Fruit fly (Drosophila melanogaster) whole organism, embryonic: ENCODE results near the gene Men.

ENCODE experiments used
- ATbp ChIP-seq: fragments of 200-800 bp; sonication (Bioruptor generic); optimal IDR thresholded peaks from 2 replicates; lab custom pipeline; 2017; ENCODE audit warnings: missing biosample characterization, mild to moderate bottlenecking, missing genetic modification characterization, missing genetic modification reagents
- C15 ChIP-seq: fragments of 200-800 bp; sonication (Bioruptor generic); IDR thresholded peaks from 3 replicates; pipeline ENCODE4 v1.3.6; 2022; ENCODE audit warnings: missing biosample characterization, missing genetic modification characterization
- CG11085 ChIP-seq: fragments of 200-800 bp; sonication (Bioruptor generic); IDR thresholded peaks from 2 replicates; pipeline ENCODE4 v1.3.6; 2022; ENCODE audit warnings: missing biosample characterization, missing genetic modification characterization
- CG11695 ChIP-seq: fragments of 200-800 bp; sonication (Bioruptor generic); IDR thresholded peaks from 3 replicates; pipeline ENCODE4 v1.3.6; 2022; ENCODE audit warnings: missing biosample characterization, missing genetic modification characterization
- CG12236 ChIP-seq: fragments of 200-800 bp; sonication (Bioruptor generic); optimal IDR thresholded peaks from 2 replicates; lab custom pipeline; 2016; ENCODE audit warnings: missing biosample characterization, missing genetic modification characterization
- CG12744 ChIP-seq: fragments of 200-800 bp; sonication (Bioruptor generic); optimal IDR thresholded peaks from 2 replicates; lab custom pipeline; 2016; ENCODE audit warnings: missing biosample characterization, missing genetic modification characterization
- CG12942 ChIP-seq: fragments of 200-800 bp; sonication (Bioruptor generic); optimal IDR thresholded peaks from 3 replicates; lab custom pipeline; 2016; ENCODE audit warnings: missing biosample characterization, missing genetic modification characterization
- CG13894 ChIP-seq: fragments of 200-800 bp; sonication (Bioruptor generic); optimal IDR thresholded peaks from 3 replicates; lab custom pipeline; 2018; ENCODE audit warnings: missing biosample characterization, mild to moderate bottlenecking, missing genetic modification characterization, moderate library complexity
- CG15269 ChIP-seq: fragments of 200-800 bp; sonication (Bioruptor generic); optimal IDR thresholded peaks from 2 replicates; lab custom pipeline; 2018; ENCODE audit warnings: missing biosample characterization, mild to moderate bottlenecking, missing genetic modification characterization, moderate library complexity
- CG17328 ChIP-seq: fragments of 200-800 bp; sonication (Bioruptor generic); IDR thresholded peaks from 2 replicates; pipeline ENCODE4 v1.3.6; 2022; ENCODE audit warnings: missing biosample characterization, missing genetic modification characterization
- CG17912 ChIP-seq: fragments of 200-800 bp; sonication (Bioruptor generic); optimal IDR thresholded peaks from 2 replicates; lab custom pipeline; 2018; ENCODE audit warnings: missing biosample characterization, mild to moderate bottlenecking, missing genetic modification characterization
- CG2199 ChIP-seq: fragments of 200-800 bp; sonication (Bioruptor generic); IDR thresholded peaks from 3 replicates; pipeline ENCODE4 v1.3.6; 2022; ENCODE audit warnings: missing biosample characterization, missing genetic modification characterization
- CG2889 ChIP-seq: fragments of 200-800 bp; sonication (Bioruptor generic); IDR thresholded peaks from 3 replicates; pipeline ENCODE4 v1.3.6; 2022; ENCODE audit warnings: missing biosample characterization, missing genetic modification characterization
- CG31224 ChIP-seq: fragments of 200-800 bp; sonication (Bioruptor generic); IDR thresholded peaks from 2 replicates; pipeline ENCODE4 v1.3.6; 2022; ENCODE audit warnings: missing biosample characterization, missing genetic modification characterization
- CG32772 ChIP-seq: fragments of 200-800 bp; sonication (Bioruptor generic); IDR thresholded peaks from 2 replicates; pipeline ENCODE4 v1.3.6; 2022; ENCODE audit warnings: missing biosample characterization, missing genetic modification characterization
- CG7556 ChIP-seq: fragments of 200-800 bp; sonication (Bioruptor generic); optimal IDR thresholded peaks from 2 replicates; lab custom pipeline; 2017; ENCODE audit warnings: missing biosample characterization, mild to moderate bottlenecking, missing genetic modification characterization
- CG7786 ChIP-seq: fragments of 200-800 bp; sonication (Bioruptor generic); optimal IDR thresholded peaks from 2 replicates; lab custom pipeline; 2016; ENCODE audit warnings: missing biosample characterization, missing genetic modification characterization
- CG9215 ChIP-seq: fragments of 200-800 bp; sonication (Bioruptor generic); IDR thresholded peaks from 2 replicates; pipeline ENCODE4 v1.3.6; 2022; ENCODE audit warnings: missing biosample characterization, missing genetic modification characterization
- CG9609 ChIP-seq: fragments of 200-800 bp; sonication (Bioruptor generic); optimal IDR thresholded peaks from 3 replicates; lab custom pipeline; 2016; ENCODE audit warnings: missing biosample characterization, missing genetic modification characterization
- Deaf1 ChIP-seq: fragments of 200-800 bp; optimal IDR thresholded peaks from 3 replicates; lab custom pipeline; 2019; ENCODE audit warnings: missing biosample characterization, mild to moderate bottlenecking, missing genetic modification characterization, moderate library complexity
- ERR ChIP-seq: fragments of 200-800 bp; sonication (Bioruptor generic); optimal IDR thresholded peaks from 2 replicates; lab custom pipeline; 2016; ENCODE audit warnings: missing biosample characterization, missing genetic modification characterization
- HLH54F ChIP-seq: fragments of 200-800 bp; sonication (Bioruptor generic); optimal IDR thresholded peaks from 3 replicates; lab custom pipeline; 2016; ENCODE audit warnings: missing biosample characterization, missing genetic modification characterization
- Hey ChIP-seq: fragments of 200-800 bp; sonication (Bioruptor generic); optimal IDR thresholded peaks from 3 replicates; lab custom pipeline; 2018; ENCODE audit warnings: missing biosample characterization, mild to moderate bottlenecking, missing genetic modification characterization
- HmgD ChIP-seq: fragments of 200-800 bp; sonication (Bioruptor generic); optimal IDR thresholded peaks from 3 replicates; lab custom pipeline; 2016; ENCODE audit warnings: missing biosample characterization, missing genetic modification characterization
- Hsf ChIP-seq: fragments of 200-800 bp; sonication (Bioruptor generic); optimal IDR thresholded peaks from 3 replicates; lab custom pipeline; 2016; ENCODE audit warnings: missing biosample characterization, missing genetic modification characterization
- Kr ChIP-seq: fragments of 200-800 bp; sonication (Bioruptor generic); optimal IDR thresholded peaks from 2 replicates; lab custom pipeline; 2017; ENCODE audit warnings: missing biosample characterization, mild to moderate bottlenecking, missing genetic modification characterization
- Med ChIP-seq: fragments of 200-800 bp; sonication (Bioruptor generic); peaks from one replicate; lab custom pipeline; 2016; ENCODE audit warnings: missing biosample characterization, missing genetic modification characterization, mild to moderate bottlenecking, inconsistent platforms, moderate library complexity
- NC2α ChIP-seq: fragments of 200-800 bp; sonication (Bioruptor generic); optimal IDR thresholded peaks from 2 replicates; lab custom pipeline; 2016; ENCODE audit warnings: missing biosample characterization, missing genetic modification characterization
- Xrp1 ChIP-seq: fragments of 200-800 bp; sonication (Bioruptor generic); IDR thresholded peaks from 2 replicates; pipeline ENCODE4 v1.3.6; 2022; ENCODE audit warnings: missing biosample characterization, missing genetic modification characterization
- abd-A ChIP-seq: fragments of 200-800 bp; sonication (Bioruptor generic); optimal IDR thresholded peaks from 3 replicates; lab custom pipeline; 2019; ENCODE audit warnings: missing biosample characterization, mild to moderate bottlenecking, missing genetic modification characterization, moderate library complexity
- ara ChIP-seq: fragments of 200-800 bp; sonication (Bioruptor generic); IDR thresholded peaks from 2 replicates; pipeline ENCODE4 v1.3.6; 2022; ENCODE audit warnings: missing biosample characterization, missing genetic modification characterization
- ash1 ChIP-seq: fragments of 200-800 bp; sonication (Bioruptor generic); optimal IDR thresholded peaks from 2 replicates; lab custom pipeline; 2018; ENCODE audit warnings: missing biosample characterization, mild to moderate bottlenecking, missing genetic modification characterization
- chn ChIP-seq: fragments of 200-800 bp; sonication (Bioruptor generic); optimal IDR thresholded peaks from 2 replicates; lab custom pipeline; 2016; ENCODE audit warnings: missing biosample characterization, missing genetic modification characterization
- crol ChIP-seq: fragments of 200-800 bp; sonication (Bioruptor generic); IDR thresholded peaks from 2 replicates; pipeline ENCODE4 v1.3.6; 2022; ENCODE audit warnings: missing biosample characterization, missing genetic modification characterization
- crp ChIP-seq, 2 experiments: fragments of 200-800 bp; sonication (Bioruptor generic); optimal IDR thresholded peaks; 2 replicates in 1 of 2; 3 replicates in 1 of 2; lab custom pipeline; 2017; ENCODE audit warnings: missing biosample characterization in 2 of 2, missing genetic modification characterization in 2 of 2, mild to moderate bottlenecking in 1 of 2, moderate library complexity in 1 of 2
- da ChIP-seq: fragments of 200-800 bp; sonication (Bioruptor generic); optimal IDR thresholded peaks from 2 replicates; lab custom pipeline; 2016; ENCODE audit warnings: missing biosample characterization, missing genetic modification characterization
- danr ChIP-seq: fragments of 200-800 bp; sonication (Bioruptor generic); IDR thresholded peaks from 2 replicates; pipeline ENCODE4 v1.3.6; 2022; ENCODE audit warnings: missing biosample characterization, missing genetic modification characterization
- ewg ChIP-seq: fragments of 200-800 bp; sonication (Bioruptor generic); optimal IDR thresholded peaks from 3 replicates; lab custom pipeline; 2017; ENCODE audit warnings: mild to moderate bottlenecking, missing biosample characterization, missing genetic modification reagents, missing genetic modification characterization
- fd3F ChIP-seq: fragments of 200-800 bp; sonication (Bioruptor generic); optimal IDR thresholded peaks from 2 replicates; lab custom pipeline; 2018; ENCODE audit warnings: missing biosample characterization, mild to moderate bottlenecking, missing genetic modification characterization, moderate library complexity
- fd64A ChIP-seq: fragments of 200-800 bp; sonication (Bioruptor generic); optimal IDR thresholded peaks from 3 replicates; lab custom pipeline; 2018; ENCODE audit warnings: missing biosample characterization, mild to moderate bottlenecking, missing genetic modification characterization
- gcm ChIP-seq: fragments of 200-800 bp; sonication (Bioruptor generic); optimal IDR thresholded peaks from 2 replicates; lab custom pipeline; 2019; ENCODE audit warnings: missing biosample characterization, mild to moderate bottlenecking, missing genetic modification characterization, moderate library complexity
- gem ChIP-seq: fragments of 200-800 bp; sonication (Bioruptor generic); optimal IDR thresholded peaks from 2 replicates; lab custom pipeline; 2019; ENCODE audit warnings: missing biosample characterization, mild to moderate bottlenecking, missing genetic modification characterization, moderate library complexity
- gt ChIP-seq: fragments of 200-800 bp; sonication (Bioruptor generic); IDR thresholded peaks from 2 replicates; pipeline ENCODE4 v1.3.6; 2022; ENCODE audit warnings: missing biosample characterization, missing genetic modification characterization
- lola ChIP-seq, 3 experiments: fragments of >200 bp in 2 of 3; fragments of 200-800 bp in 1 of 3; sonication (Bioruptor generic) in 1 of 3; optimal IDR thresholded peaks; 2 replicates each; lab custom pipeline; 2017 to 2019; ENCODE audit warnings: missing biosample characterization in 3 of 3, missing genetic modification characterization in 3 of 3, mild to moderate bottlenecking in 1 of 3, moderate library complexity in 1 of 3
- onecut ChIP-seq: fragments of 200-800 bp; sonication (Bioruptor generic); IDR thresholded peaks from 2 replicates; pipeline ENCODE4 v1.3.6; 2022; ENCODE audit warnings: missing biosample characterization, missing genetic modification characterization
- ranshi ChIP-seq: fragments of 200-800 bp; sonication (Bioruptor generic); IDR thresholded peaks from 2 replicates; pipeline ENCODE4 v1.3.6; 2022; ENCODE audit warnings: missing biosample characterization, missing genetic modification characterization
- run ChIP-seq: fragments of 200-800 bp; sonication (Bioruptor generic); optimal IDR thresholded peaks from 3 replicates; lab custom pipeline; 2018; ENCODE audit warnings: missing biosample characterization, mild to moderate bottlenecking, missing genetic modification characterization
- sd ChIP-seq: fragments of 200-800 bp; sonication (Bioruptor generic); optimal IDR thresholded peaks from 3 replicates; lab custom pipeline; 2018; ENCODE audit warnings: missing biosample characterization, mild to moderate bottlenecking, missing genetic modification characterization, moderate library complexity
- sisA ChIP-seq: fragments of 200-800 bp; sonication (Bioruptor generic); IDR thresholded peaks from 2 replicates; pipeline ENCODE4 v1.3.6; 2022; ENCODE audit warnings: missing biosample characterization, missing genetic modification characterization
- sna ChIP-seq: fragments of 200-800 bp; sonication (Bioruptor generic); IDR thresholded peaks from 2 replicates; pipeline ENCODE4 v1.3.6; 2022; ENCODE audit warnings: missing biosample characterization, missing genetic modification characterization; ENCODE audit not compliant: partially characterized antibody
- sr ChIP-seq: fragments of 200-800 bp; sonication (Bioruptor generic); IDR thresholded peaks from 3 replicates; pipeline ENCODE4 v1.3.6; 2022; ENCODE audit warnings: missing biosample characterization, missing genetic modification characterization
- ttk ChIP-seq: fragments of 200-800 bp; sonication (Bioruptor generic); IDR thresholded peaks from 2 replicates; pipeline ENCODE4 v2.1.2; 2022; ENCODE audit warnings: missing biosample characterization, missing genetic modification characterization

The Men gene

DNA sequence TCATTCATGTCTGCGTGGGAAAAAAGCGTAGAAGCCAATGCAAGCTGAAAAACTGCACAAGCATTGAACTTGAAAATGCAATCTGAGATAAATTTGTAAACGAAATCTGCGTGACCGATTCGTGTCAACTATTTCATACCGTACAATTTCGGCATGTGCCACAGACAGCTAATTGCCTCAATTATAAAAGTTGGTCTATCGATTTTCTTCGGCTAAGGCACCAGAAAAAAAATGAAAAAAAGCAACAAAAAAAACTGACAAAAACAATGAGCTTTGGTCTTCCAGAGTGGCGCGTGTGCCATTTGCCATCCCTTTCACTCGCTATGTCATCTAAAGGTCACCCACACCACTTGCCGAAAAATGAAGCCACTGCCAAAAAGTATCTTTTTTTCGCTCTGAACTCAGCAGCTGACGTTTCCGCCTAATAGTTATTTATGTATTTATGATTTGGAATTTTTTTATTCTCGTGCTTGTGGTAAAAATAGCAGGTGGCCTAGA lies 3.7 kb downstream of the Men start:
- TF ChIP-seq CG9215 (GFP tag; lab: Robert Waterston, UW) (no peak), CG12942 (GFP tag; lab: Kevin White, UChicago) (no peak), run (no peak), onecut (peak; percentile 75), sisA (GFP tag; lab: Robert Waterston, UW) (no peak), CG11695 (GFP tag; lab: Robert Waterston, UW) (no peak), CG17912 (GFP tag; lab: Kevin White, UChicago) (no peak), danr (no peak), Hey (tag; lab: Kevin White, UChicago) (peak; percentile 27), CG7786 (no peak), crp (GFP tag; optimal IDR thresholded peaks at IDR 0.05; lab: Kevin White, UChicago) (no peak), sd (tag; lab: Kevin White, UChicago) (peak; percentile 62), fd64A (GFP tag; lab: Kevin White, UChicago) (no peak), ERR (peak; percentile 93), abd-A (tag; lab: Kevin White, UChicago) (peak; percentile 52), C15 (GFP tag; lab: Robert Waterston, UW) (no peak), da (GFP tag; lab: Kevin White, UChicago) (no peak), ewg (no peak), crol (no peak), ranshi (GFP tag; lab: Robert Waterston, UW) (no peak), sna (GFP tag; lab: Robert Waterston, UW) (no peak), CG31224 (GFP tag; lab: Robert Waterston, UW) (0 out of 2 replicates have a peak, but pooled peaks have one; percentile 0), CG2199 (no peak), HLH54F (GFP tag; lab: Kevin White, UChicago) (no peak), Hsf (GFP tag; lab: Kevin White, UChicago) (no peak), CG32772 (GFP tag; lab: Robert Waterston, UW) (0 out of 2 replicates have a peak, but pooled peaks have one; percentile 5), Deaf1 (tag; lab: Kevin White, UChicago) (peak; percentile 60), CG15269 (tag; lab: Kevin White, UChicago) (no peak), CG12236 (no peak), CG11085 (GFP tag; lab: Robert Waterston, UW) (no peak), NC2α (GFP tag; lab: Kevin White, UChicago) (no peak), sr (GFP tag; lab: Robert Waterston, UW) (0 out of 3 replicates have a peak, but pooled peaks have one; percentile 26), chn (GFP tag; lab: Kevin White, UChicago) (no peak), Med (GFP tag; lab: Kevin White, UChicago) (peak; percentile 31), ATbp (GFP tag; lab: Kevin White, UChicago) (no peak), gcm (no peak), CG2889 (no peak), ttk (GFP tag; lab: Robert Waterston, UW) (no peak), HmgD (GFP tag; lab: Kevin White, UChicago) (no peak), gt (GFP tag; lab: Robert Waterston, UW) (no peak), ash1 (GFP tag; lab: Kevin White, UChicago) (no peak), CG13894 (tag; lab: Kevin White, UChicago) (no peak), ara (GFP tag; lab: Robert Waterston, UW) (no peak), CG7556 (GFP tag; lab: Kevin White, UChicago) (no peak), gem (tag; lab: Kevin White, UChicago) (no peak), CG12744 (no peak), fd3F (GFP tag; lab: Kevin White, UChicago) (no peak), Xrp1 (no peak), Kr (GFP tag; lab: Kevin White, UChicago) (no peak), CG9609 (GFP tag; lab: Kevin White, UChicago) (no peak), lola (GFP tag; optimal IDR thresholded peaks at IDR 0.05; lab: Kevin White, UChicago) (no peak), CG17328 (GFP tag; lab: Robert Waterston, UW) (no peak)
